Worm (Caenorhabditis elegans): ENCODE measurements around the gene F09G2.8.

DNA sequence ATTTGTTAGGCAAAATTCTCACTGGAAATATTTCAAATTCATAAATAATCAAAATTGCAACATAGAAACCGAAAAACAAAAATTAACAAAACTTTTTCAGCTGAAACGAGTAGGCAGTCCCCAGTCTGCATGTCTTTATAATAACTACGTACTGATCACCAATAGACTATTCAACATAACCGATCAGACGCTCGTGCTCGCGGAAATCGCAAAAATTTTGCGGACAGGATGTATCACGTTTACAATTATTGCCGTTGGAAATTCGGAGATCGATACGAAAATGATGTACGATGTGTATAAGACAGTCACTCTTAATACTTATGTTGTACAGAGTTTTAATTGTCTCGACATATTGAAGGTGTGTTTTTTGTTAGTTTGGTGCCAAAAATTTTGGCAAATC is 7.9 kb upstream of the F09G2.8 start:
- no peak for TF ChIP-seq unc-42 (tag; optimal IDR thresholded peaks at IDR 0.05)
- no peak for TF ChIP-seq pha-4 (tag; optimal IDR thresholded peaks at IDR 0.05)
- TF ChIP-seq tbx-7 (tag; optimal IDR thresholded peaks at IDR 0.05): no peak
- no peak for TF ChIP-seq sox-4 (tag; optimal IDR thresholded peaks at IDR 0.05)
- no peak for TF ChIP-seq fkh-10 (GFP tag; optimal IDR thresholded peaks at IDR 0.05)
- no peak for TF ChIP-seq nfya-1 (tag; optimal IDR thresholded peaks at IDR 0.05)
- TF ChIP-seq rnt-1 (tag; optimal IDR thresholded peaks at IDR 0.05): no peak
- TF ChIP-seq pqm-1 (tag; optimal IDR thresholded peaks at IDR 0.05): no peak
- no peak for TF ChIP-seq K09A11.1 (tag; optimal IDR thresholded peaks at IDR 0.05; ENCODE audit: insufficient read depth)
- TF ChIP-seq ama-1 (optimal IDR thresholded peaks at IDR 0.05): no peak
- no peak for TF ChIP-seq gmeb-2 (tag; optimal IDR thresholded peaks at IDR 0.05)
- TF ChIP-seq F13H6.1 (tag; optimal IDR thresholded peaks at IDR 0.05): no peak
